Fruit fly (Drosophila melanogaster): Measurements from ENCODE around the gene CG10646.

Gene CG10646

DNA sequence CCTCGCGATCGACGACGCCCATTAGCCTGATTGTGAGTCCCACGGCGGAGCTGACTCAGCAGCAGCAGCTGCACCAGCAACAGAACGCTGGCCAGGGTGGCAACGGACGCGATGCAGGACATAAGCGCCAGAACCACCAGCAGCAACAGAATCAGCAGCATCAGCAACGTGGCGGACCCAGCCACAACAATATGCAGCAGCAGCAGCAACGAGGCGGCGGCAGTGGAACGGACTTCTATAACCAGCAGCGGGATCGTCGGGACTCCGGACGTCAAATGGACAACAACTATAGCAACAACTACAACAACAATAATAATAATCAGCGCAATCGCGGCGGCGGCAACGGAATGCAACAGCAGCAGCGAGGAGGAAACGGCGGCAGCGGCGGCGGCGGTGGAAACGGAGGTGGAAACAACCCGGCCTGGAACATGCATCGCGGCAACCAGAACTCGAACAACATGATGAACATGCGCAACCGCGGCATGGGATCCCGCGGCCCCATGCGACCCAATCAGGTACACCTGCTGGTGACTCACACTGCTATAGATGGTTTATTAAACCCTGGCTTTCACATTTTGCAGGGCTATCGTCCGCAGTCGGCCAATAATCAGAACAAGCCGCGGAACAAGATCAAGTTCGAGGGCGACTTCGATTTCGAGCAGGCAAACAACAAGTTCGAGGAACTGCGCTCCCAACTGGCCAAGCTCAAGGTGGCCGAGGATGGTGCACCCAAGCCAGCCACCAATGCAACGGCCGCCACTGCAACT, 13.9 kb upstream of the CG10646 start:
- TF ChIP-seq ttk (optimal IDR thresholded peaks at IDR 0.05) = no peak
- TF ChIP-seq Sin3A (optimal IDR thresholded peaks at IDR 0.05) = no peak
- TF ChIP-seq h (optimal IDR thresholded peaks at IDR 0.05) = no peak

- TF ChIP-seq h (optimal IDR thresholded peaks at IDR 0.05) = no peak
- TF ChIP-seq Myc (optimal IDR thresholded peaks at IDR 0.05) = no peak
- no peak for TF ChIP-seq ttk (optimal IDR thresholded peaks at IDR 0.05)
- TF ChIP-seq insv (optimal IDR thresholded peaks at IDR 0.05) = no peak
- no peak for TF ChIP-seq psq (optimal IDR thresholded peaks at IDR 0.05)
- no peak for TF ChIP-seq Sin3A (optimal IDR thresholded peaks at IDR 0.05)
Observed at dm6 chr3L:12515691-12516455, 12.2 kb upstream of the CG10646 start.

dm6 chr3L:12514762-12515215, 11.1 kb upstream of the CG10646 start, which contains the start of the genes sti and tral:
sti (minus strand) TSS chr3L:12514815.
tral (plus strand) TSS chr3L:12515059.
- TF ChIP-seq insv (optimal IDR thresholded peaks at IDR 0.05) (no peak), ttk (optimal IDR thresholded peaks at IDR 0.05) (no peak), psq (optimal IDR thresholded peaks at IDR 0.05) (no peak), h (optimal IDR thresholded peaks at IDR 0.05) (no peak), Sin3A (optimal IDR thresholded peaks at IDR 0.05) (no peak), Myc (optimal IDR thresholded peaks at IDR 0.05) (no peak)

dm6 chr3L:12507571-12507970, 3.9 kb upstream of the CG10646 start, which contains the start of gene CG10654:
CG10654 (minus strand) TSS chr3L:12507840.
- TF ChIP-seq Myc (optimal IDR thresholded peaks at IDR 0.05) (no peak), ttk (optimal IDR thresholded peaks at IDR 0.05) (no peak), insv (optimal IDR thresholded peaks at IDR 0.05) (no peak), h (optimal IDR thresholded peaks at IDR 0.05) (no peak), psq (optimal IDR thresholded peaks at IDR 0.05) (no peak), Sin3A (optimal IDR thresholded peaks at IDR 0.05) (no peak)

DNA sequence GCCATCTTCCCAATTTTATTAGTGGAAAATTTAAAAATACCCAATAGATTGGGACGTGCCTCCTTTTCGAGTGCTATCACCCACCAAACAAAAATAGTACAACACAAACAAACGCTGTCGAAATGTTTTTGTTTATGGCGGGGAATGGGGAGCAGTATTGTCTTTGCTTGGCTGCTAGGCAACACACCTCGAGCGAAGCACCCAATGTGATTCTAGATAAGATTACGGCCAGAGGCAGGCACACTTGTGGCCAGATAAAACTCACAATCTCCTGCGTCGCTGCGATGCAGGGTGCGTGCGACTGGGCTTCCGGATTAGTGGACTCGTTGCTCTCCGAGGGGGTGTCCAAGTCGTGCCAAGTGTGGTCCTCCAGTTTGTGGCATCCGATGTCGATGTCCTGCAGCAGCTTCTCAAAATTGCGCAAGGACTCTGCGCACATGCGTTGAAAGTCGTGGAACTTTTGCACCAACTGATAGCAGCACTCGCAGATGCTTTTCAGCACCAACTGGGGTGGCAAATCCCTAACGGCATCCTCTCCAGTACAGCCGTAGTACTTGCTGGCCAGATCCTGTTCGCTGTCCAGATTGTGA, 3.4 kb upstream of the CG10646 start:
- TF ChIP-seq insv (optimal IDR thresholded peaks at IDR 0.05) = no peak
- no peak for TF ChIP-seq ttk (optimal IDR thresholded peaks at IDR 0.05)
- TF ChIP-seq Sin3A (optimal IDR thresholded peaks at IDR 0.05) = no peak
- no peak for TF ChIP-seq h (optimal IDR thresholded peaks at IDR 0.05)
- no peak for TF ChIP-seq psq (optimal IDR thresholded peaks at IDR 0.05)
- TF ChIP-seq Myc (optimal IDR thresholded peaks at IDR 0.05) = no peak

DNA sequence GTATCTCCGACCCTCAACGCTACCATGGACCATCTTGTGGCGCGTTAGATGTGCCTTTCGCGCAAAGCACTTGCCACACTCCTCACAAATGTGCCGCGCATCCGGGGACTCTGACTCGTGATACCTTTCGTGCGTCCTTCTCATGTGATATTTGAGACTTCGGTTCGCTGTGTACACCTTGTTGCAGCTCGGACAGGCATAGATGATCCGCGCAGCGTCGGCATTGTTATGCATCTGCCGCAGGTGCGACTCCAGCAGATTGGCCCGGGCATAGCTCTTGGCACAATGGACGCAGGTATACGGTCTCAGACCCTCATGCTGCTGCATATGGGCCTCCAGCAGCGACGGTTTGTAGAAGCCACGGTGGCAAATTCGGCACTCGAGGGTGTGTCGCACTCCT, 2.3 kb upstream of the CG10646 start:
- TF ChIP-seq ttk (optimal IDR thresholded peaks at IDR 0.05) = no peak
- no peak for TF ChIP-seq Myc (optimal IDR thresholded peaks at IDR 0.05)
- TF ChIP-seq psq (optimal IDR thresholded peaks at IDR 0.05) = no peak
- no peak for TF ChIP-seq Sin3A (optimal IDR thresholded peaks at IDR 0.05)
- no peak for TF ChIP-seq h (optimal IDR thresholded peaks at IDR 0.05)
- no peak for TF ChIP-seq insv (optimal IDR thresholded peaks at IDR 0.05)

dm6 chr3L:12501249-12501648, 2.4 kb downstream of the CG10646 start, which contains the start of the genes CG10638 and CG10681:
CG10638 (minus strand) TSS chr3L:12501311.
CG10681 (plus strand) TSS chr3L:12501513.
- TF ChIP-seq Myc (optimal IDR thresholded peaks at IDR 0.05) = no peak
- TF ChIP-seq insv (optimal IDR thresholded peaks at IDR 0.05) = no peak
- no peak for TF ChIP-seq ttk (optimal IDR thresholded peaks at IDR 0.05)
- no peak for TF ChIP-seq psq (optimal IDR thresholded peaks at IDR 0.05)
- no peak for TF ChIP-seq Sin3A (optimal IDR thresholded peaks at IDR 0.05)
- TF ChIP-seq h (optimal IDR thresholded peaks at IDR 0.05) = no peak

dm6 chr3L:12496428-12497344, 7.0 kb downstream of the CG10646 start, which contains the start of gene CG10657:
CG10657 (minus strand) TSS chr3L:12497216.
- TF ChIP-seq psq (optimal IDR thresholded peaks at IDR 0.05) = no peak
- no peak for TF ChIP-seq insv (optimal IDR thresholded peaks at IDR 0.05)
- TF ChIP-seq ttk (optimal IDR thresholded peaks at IDR 0.05) = no peak
- TF ChIP-seq Myc (optimal IDR thresholded peaks at IDR 0.05) = no peak
- TF ChIP-seq h (optimal IDR thresholded peaks at IDR 0.05) = no peak

- TF ChIP-seq h (optimal IDR thresholded peaks at IDR 0.05) = no peak
- no peak for TF ChIP-seq ttk (optimal IDR thresholded peaks at IDR 0.05)
- no peak for TF ChIP-seq insv (optimal IDR thresholded peaks at IDR 0.05)
- no peak for TF ChIP-seq Sin3A (optimal IDR thresholded peaks at IDR 0.05)
- no peak for TF ChIP-seq psq (optimal IDR thresholded peaks at IDR 0.05)
- TF ChIP-seq Myc (optimal IDR thresholded peaks at IDR 0.05) = no peak
Observed at dm6 chr3L:12495312-12495725, 8.4 kb downstream of the CG10646 start.

DNA sequence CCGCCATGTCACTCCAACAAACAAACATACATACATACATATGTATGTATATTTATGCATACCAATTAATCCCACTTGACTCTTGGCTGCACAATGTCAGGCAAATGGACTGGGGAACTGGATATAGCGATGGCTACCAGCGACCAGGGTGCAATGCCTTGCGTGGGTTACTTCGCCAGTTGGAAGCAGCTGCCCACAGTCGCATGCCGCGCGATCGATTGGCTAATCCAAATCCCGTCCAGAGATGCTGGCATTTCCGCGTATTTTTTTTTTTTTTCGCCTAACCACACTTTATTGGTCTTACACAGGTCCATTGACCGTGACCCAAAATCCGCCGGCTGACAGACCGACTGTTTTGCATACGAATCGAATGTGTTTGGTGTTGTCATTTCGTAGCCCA, 9.4 kb downstream of the CG10646 start:
- TF ChIP-seq insv (optimal IDR thresholded peaks at IDR 0.05) (no peak), h (optimal IDR thresholded peaks at IDR 0.05) (no peak), psq (optimal IDR thresholded peaks at IDR 0.05) (no peak), ttk (optimal IDR thresholded peaks at IDR 0.05) (no peak), Myc (optimal IDR thresholded peaks at IDR 0.05) (no peak), Sin3A (optimal IDR thresholded peaks at IDR 0.05) (no peak)

All from Kc167 (cell line).